Worm (Caenorhabditis elegans) whole organism, midembryonic: ENCODE results near the gene T07F8.1.

Source experiments
- flt-1 ChIP-seq: fragments of 200-800 bp; sonication (Bioruptor generic); IDR thresholded peaks from 2 replicates; pipeline ENCODE4 v1.3.6; 2022; ENCODE audit warnings: missing genetic modification characterization, missing compliant biosample characterization
- klf-2 ChIP-seq: fragments of 200-800 bp; sonication (Bioruptor generic); conservative IDR thresholded peaks from 2 replicates; pipeline ENCODE4 v1.3.6; 2022; ENCODE audit warnings: missing genetic modification reagents, missing genetic modification characterization, missing compliant biosample characterization
- med-1 ChIP-seq: sonication (generic microtip); optimal IDR thresholded peaks from 2 replicates; lab custom pipeline; 2017; ENCODE audit warnings: missing genetic modification characterization, mild to moderate bottlenecking, missing compliant biosample characterization, antibody characterized with exemption, missing genetic modification reagents; ENCODE audit not compliant: insufficient read depth
- ref-1 ChIP-seq: fragments of 200-800 bp; sonication (Bioruptor generic); conservative IDR thresholded peaks from 2 replicates; pipeline ENCODE4 v1.3.6; 2022; ENCODE audit warnings: missing genetic modification reagents, missing genetic modification characterization, missing compliant biosample characterization
- tab-1 ChIP-seq: fragments of 200-800 bp; sonication (Bioruptor generic); IDR thresholded peaks from 2 replicates; pipeline ENCODE4 v1.3.6; 2022; ENCODE audit warnings: missing genetic modification characterization, missing compliant biosample characterization

DNA sequence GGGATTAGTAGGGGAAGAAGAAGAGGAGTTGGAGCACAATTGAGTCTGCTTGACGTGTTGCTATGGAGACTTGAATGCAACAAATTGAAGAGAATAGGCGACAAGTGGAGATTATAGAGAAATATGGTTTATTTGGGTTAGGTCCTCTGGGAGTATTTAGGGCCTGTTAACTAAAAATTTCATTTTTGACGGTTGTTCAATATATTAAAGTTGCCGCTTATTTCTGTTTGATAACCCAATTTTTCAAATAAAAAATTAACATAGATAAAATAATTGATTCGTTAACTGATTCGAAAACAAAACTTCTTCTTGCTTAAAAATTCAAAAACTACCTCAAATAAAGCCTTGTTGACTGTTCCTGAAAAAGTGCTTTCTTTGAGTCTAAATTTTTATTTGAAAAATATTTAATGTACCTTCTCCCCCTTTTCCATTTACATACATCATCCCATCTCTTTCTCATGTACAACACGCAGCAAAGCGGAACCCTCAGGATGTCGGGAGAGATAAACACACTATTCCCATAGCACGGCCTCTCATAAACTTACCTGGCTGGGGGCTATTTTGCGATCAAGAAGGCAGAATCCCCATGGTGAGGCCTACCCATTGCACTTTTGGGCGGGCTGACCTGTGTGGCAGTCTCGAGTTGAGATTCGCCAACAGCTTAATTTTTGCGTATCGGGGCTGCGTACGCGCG is 23.3 kb downstream of the T07F8.1 start, which contains the start of gene dyf-13:
- TF ChIP-seq ref-1 (GFP tag; lab: Robert Waterston, UW): no peak
- no peak for TF ChIP-seq med-1
- no peak for TF ChIP-seq tab-1 (GFP tag; lab: Robert Waterston, UW)
- no peak for TF ChIP-seq flt-1 (GFP tag; lab: Robert Waterston, UW)
- no peak for TF ChIP-seq klf-2
